Fruit fly (Drosophila melanogaster) Kc167 (cell line): Measurements from ENCODE around the gene Vm26Ac.

Source experiments
- Myc ChIP-seq: fragments of >200 bp; optimal IDR thresholded peaks from 2 replicates; lab custom pipeline; 2017; ENCODE audit warnings: missing external identifiers
- Sin3A ChIP-seq: fragments of >200 bp; optimal IDR thresholded peaks from 2 replicates; lab custom pipeline; 2018; ENCODE audit warnings: missing external identifiers
- h ChIP-seq: fragments of >200 bp; optimal IDR thresholded peaks from 3 replicates; lab custom pipeline; 2018; ENCODE audit warnings: missing external identifiers
- insv ChIP-seq: fragments of >200 bp; optimal IDR thresholded peaks from 3 replicates; lab custom pipeline; 2018; ENCODE audit warnings: missing external identifiers
- psq ChIP-seq: fragments of >200 bp; optimal IDR thresholded peaks from 2 replicates; lab custom pipeline; 2017; ENCODE audit warnings: missing external identifiers
- ttk ChIP-seq: sonication (Bioruptor generic); optimal IDR thresholded peaks from 2 replicates; lab custom pipeline; 2017; ENCODE audit warnings: missing external identifiers

Gene Vm26Ac

dm6 chr2L:5958581-5959177 is at the start of gene Vm26Ac:
Vm26Ac (minus strand) TSS chr2L:5958631.
- no peak for TF ChIP-seq ttk (lab: Kevin White, UChicago)
- no peak for TF ChIP-seq psq (lab: Kevin White, UChicago)
- TF ChIP-seq Sin3A, result no peak

dm6 chr2L:6006508-6007232 is 48.2 kb upstream of the Vm26Ac start, which contains the start of gene Gal:
Gal (minus strand) TSS chr2L:6006827.
- no peak for TF ChIP-seq psq (lab: Kevin White, UChicago)
- TF ChIP-seq Myc (lab: Kevin White, UChicago), result no peak
- TF ChIP-seq ttk (lab: Kevin White, UChicago), result no peak
- TF ChIP-seq Sin3A, result no peak
- no peak for TF ChIP-seq h (lab: Kevin White, UChicago)
- TF ChIP-seq insv (lab: Kevin White, UChicago), result no peak

- TF ChIP-seq h (lab: Kevin White, UChicago), result no peak
- TF ChIP-seq ttk (lab: Kevin White, UChicago), result no peak
- no peak for TF ChIP-seq Myc (lab: Kevin White, UChicago)
- TF ChIP-seq insv (lab: Kevin White, UChicago), result no peak
- TF ChIP-seq Sin3A, result no peak
- TF ChIP-seq psq (lab: Kevin White, UChicago), result no peak
These were observed 41.6 kb upstream of the Vm26Ac start, which contains the start of gene Tsp26A for dm6 chr2L:6000065-6000464. Tsp26A (plus strand) TSS chr2L:6000228.

- no peak for TF ChIP-seq Sin3A
- TF ChIP-seq ttk (lab: Kevin White, UChicago), result no peak
- TF ChIP-seq psq (lab: Kevin White, UChicago), result no peak
- TF ChIP-seq insv (lab: Kevin White, UChicago), result no peak
- TF ChIP-seq h (lab: Kevin White, UChicago), result no peak
- no peak for TF ChIP-seq Myc (lab: Kevin White, UChicago)
These were observed 40.8 kb upstream of the Vm26Ac start, which contains the start of gene Kdm5 for dm6 chr2L:5999247-5999646. Kdm5 (minus strand) TSS chr2L:5999501.

dm6 chr2L:5998383-5998782 is 40.0 kb upstream of the Vm26Ac start:
- TF ChIP-seq insv (lab: Kevin White, UChicago) (no peak), psq (lab: Kevin White, UChicago) (no peak), Myc (lab: Kevin White, UChicago) (no peak), h (lab: Kevin White, UChicago) (no peak), Sin3A (no peak), ttk (lab: Kevin White, UChicago) (no peak)

dm6 chr2L:5997609-5998229 is 39.3 kb upstream of the Vm26Ac start:
- TF ChIP-seq h (lab: Kevin White, UChicago), result no peak
- no peak for TF ChIP-seq Sin3A
- TF ChIP-seq psq (lab: Kevin White, UChicago), result no peak
- no peak for TF ChIP-seq ttk (lab: Kevin White, UChicago)
- TF ChIP-seq Myc (lab: Kevin White, UChicago), result no peak

- TF ChIP-seq psq (lab: Kevin White, UChicago) (no peak), Sin3A (no peak), Myc (lab: Kevin White, UChicago) (no peak), insv (lab: Kevin White, UChicago) (no peak), h (lab: Kevin White, UChicago) (no peak), ttk (lab: Kevin White, UChicago) (no peak)
These were observed 32.0 kb upstream of the Vm26Ac start for dm6 chr2L:5990447-5990846.

dm6 chr2L:5988115-5989092 is 30.0 kb upstream of the Vm26Ac start:
- TF ChIP-seq insv (lab: Kevin White, UChicago) (no peak), ttk (lab: Kevin White, UChicago) (no peak), h (lab: Kevin White, UChicago) (no peak), Myc (lab: Kevin White, UChicago) (no peak), Sin3A (no peak), psq (lab: Kevin White, UChicago) (no peak)

- no peak for TF ChIP-seq insv (lab: Kevin White, UChicago)
- TF ChIP-seq Sin3A, result no peak
- TF ChIP-seq h (lab: Kevin White, UChicago), result no peak
- no peak for TF ChIP-seq psq (lab: Kevin White, UChicago)
- TF ChIP-seq Myc (lab: Kevin White, UChicago), result no peak
These were observed 28.5 kb upstream of the Vm26Ac start for dm6 chr2L:5986940-5987339.

dm6 chr2L:5986094-5986493 is 27.7 kb upstream of the Vm26Ac start, which contains the start of gene ifc:
ifc (plus strand) TSS chr2L:5986348.
- TF ChIP-seq psq (lab: Kevin White, UChicago) (no peak), h (lab: Kevin White, UChicago) (no peak), Myc (lab: Kevin White, UChicago) (no peak), insv (lab: Kevin White, UChicago) (no peak), Sin3A (no peak), ttk (lab: Kevin White, UChicago) (no peak)

- no peak for TF ChIP-seq insv (lab: Kevin White, UChicago)
- TF ChIP-seq ttk (lab: Kevin White, UChicago), result no peak
- no peak for TF ChIP-seq psq (lab: Kevin White, UChicago)
- TF ChIP-seq h (lab: Kevin White, UChicago), result no peak
- no peak for TF ChIP-seq Myc (lab: Kevin White, UChicago)
- TF ChIP-seq Sin3A, result no peak
These were observed 24.8 kb upstream of the Vm26Ac start for dm6 chr2L:5983236-5983635.
